Fruit fly (Drosophila melanogaster) whole organism, embryonic: Measurements from ENCODE around the gene CG15356.
A peak's percentile ranks its signal among the peaks of the same experiment; 100 is the strongest.

ENCODE experiments used
- CG10267 ChIP-seq: fragments of 200-800 bp; sonication (Bioruptor generic); optimal IDR thresholded peaks from 2 replicates; lab custom pipeline; 2018; ENCODE audit warnings: missing biosample characterization, mild to moderate bottlenecking, missing genetic modification characterization, moderate library complexity
- CG12769 ChIP-seq: fragments of 200-800 bp; sonication (Bioruptor generic); optimal IDR thresholded peaks from 2 replicates; lab custom pipeline; 2019; ENCODE audit warnings: missing biosample characterization, mild to moderate bottlenecking, missing genetic modification characterization, moderate library complexity
- CG13894 ChIP-seq: fragments of 200-800 bp; sonication (Bioruptor generic); optimal IDR thresholded peaks from 3 replicates; lab custom pipeline; 2018; ENCODE audit warnings: missing biosample characterization, mild to moderate bottlenecking, missing genetic modification characterization, moderate library complexity
- CG14860 ChIP-seq: fragments of 200-800 bp; sonication (Bioruptor generic); IDR thresholded peaks from 3 replicates; pipeline ENCODE4 v1.3.6; 2022; ENCODE audit warnings: missing biosample characterization, missing genetic modification characterization; ENCODE audit not compliant: partially characterized antibody
- CG15073 ChIP-seq: fragments of 200-800 bp; sonication (Bioruptor generic); optimal IDR thresholded peaks from 2 replicates; lab custom pipeline; 2016; ENCODE audit warnings: missing biosample characterization, missing genetic modification characterization
- CG15514 ChIP-seq: fragments of 200-800 bp; sonication (Bioruptor generic); optimal IDR thresholded peaks from 3 replicates; lab custom pipeline; 2017; ENCODE audit warnings: missing biosample characterization, missing genetic modification characterization, mild to moderate bottlenecking, moderate library complexity, missing genetic modification reagents
- CG1603 ChIP-seq: fragments of 200-800 bp; sonication (Bioruptor generic); optimal IDR thresholded peaks from 2 replicates; lab custom pipeline; 2019; ENCODE audit warnings: missing biosample characterization, mild to moderate bottlenecking, missing genetic modification characterization, moderate library complexity
- CG16863 ChIP-seq: fragments of 200-800 bp; sonication (Bioruptor generic); optimal IDR thresholded peaks from 3 replicates; lab custom pipeline; 2016; ENCODE audit warnings: missing biosample characterization, missing genetic modification characterization
- CG17385 ChIP-seq: fragments of 200-800 bp; sonication (Bioruptor generic); optimal IDR thresholded peaks from 3 replicates; lab custom pipeline; 2018; ENCODE audit warnings: missing biosample characterization, mild to moderate bottlenecking, missing genetic modification characterization
- CG17829 ChIP-seq: fragments of 200-800 bp; optimal IDR thresholded peaks from 2 replicates; lab custom pipeline; 2019; ENCODE audit warnings: missing biosample characterization, mild to moderate bottlenecking, missing genetic modification characterization, moderate library complexity
- CG18599 ChIP-seq: fragments of 200-800 bp; sonication (Bioruptor generic); optimal IDR thresholded peaks from 3 replicates; lab custom pipeline; 2017; ENCODE audit warnings: missing biosample characterization, missing genetic modification characterization, mild to moderate bottlenecking, moderate library complexity, missing genetic modification reagents
- CG30020 ChIP-seq: fragments of 200-800 bp; optimal IDR thresholded peaks from 2 replicates; lab custom pipeline; 2019; ENCODE audit warnings: missing biosample characterization, mild to moderate bottlenecking, missing genetic modification characterization, moderate library complexity
- CG3065 ChIP-seq: fragments of 200-800 bp; sonication (Bioruptor generic); optimal IDR thresholded peaks from 2 replicates; lab custom pipeline; 2016; ENCODE audit warnings: missing biosample characterization, missing genetic modification characterization
- CG31388 ChIP-seq: fragments of 200-800 bp; sonication (Bioruptor generic); optimal IDR thresholded peaks from 2 replicates; lab custom pipeline; 2016; ENCODE audit warnings: missing biosample characterization, missing genetic modification characterization
- CG32532 ChIP-seq: fragments of 200-800 bp; sonication (Bioruptor generic); IDR thresholded peaks from 2 replicates; pipeline ENCODE4 v1.3.6; 2022; ENCODE audit warnings: missing biosample characterization, missing genetic modification characterization
- CG33213 ChIP-seq: fragments of 200-800 bp; sonication (Bioruptor generic); optimal IDR thresholded peaks from 3 replicates; lab custom pipeline; 2016; ENCODE audit warnings: missing biosample characterization, missing genetic modification characterization
- CG4282 ChIP-seq: fragments of 200-800 bp; sonication (Bioruptor generic); optimal IDR thresholded peaks from 2 replicates; lab custom pipeline; 2016; ENCODE audit warnings: missing biosample characterization, missing genetic modification characterization
- CG4404 ChIP-seq: fragments of 200-800 bp; sonication (Bioruptor generic); IDR thresholded peaks from 2 replicates; pipeline ENCODE4 v1.3.6; 2022; ENCODE audit warnings: missing biosample characterization, missing genetic modification characterization
- CG5180 ChIP-seq: fragments of 200-800 bp; sonication (Bioruptor generic); optimal IDR thresholded peaks from 3 replicates; lab custom pipeline; 2017; ENCODE audit warnings: missing biosample characterization, missing genetic modification characterization, mild to moderate bottlenecking, moderate library complexity, missing genetic modification reagents
- CG7271 ChIP-seq: fragments of 200-800 bp; sonication (Bioruptor generic); optimal IDR thresholded peaks from 2 replicates; lab custom pipeline; 2018; ENCODE audit warnings: missing biosample characterization, mild to moderate bottlenecking, missing genetic modification characterization, moderate library complexity
- CG7357 ChIP-seq: fragments of 200-800 bp; sonication (Bioruptor generic); IDR thresholded peaks from 3 replicates; pipeline ENCODE4 v1.3.6; 2022; ENCODE audit warnings: missing biosample characterization, missing genetic modification characterization
- CG8924 ChIP-seq: fragments of 200-800 bp; optimal IDR thresholded peaks from 3 replicates; lab custom pipeline; 2019; ENCODE audit warnings: missing biosample characterization, mild to moderate bottlenecking, missing genetic modification characterization, moderate library complexity
- Deaf1 ChIP-seq: fragments of 200-800 bp; optimal IDR thresholded peaks from 3 replicates; lab custom pipeline; 2019; ENCODE audit warnings: missing biosample characterization, mild to moderate bottlenecking, missing genetic modification characterization, moderate library complexity
- Dip3 ChIP-seq: fragments of 200-800 bp; sonication (Bioruptor generic); optimal IDR thresholded peaks from 3 replicates; lab custom pipeline; 2016; ENCODE audit warnings: missing biosample characterization, missing genetic modification characterization
- HLH3B ChIP-seq: fragments of 200-800 bp; sonication (Bioruptor generic); IDR thresholded peaks from 2 replicates; pipeline ENCODE4 v1.3.6; 2022; ENCODE audit warnings: missing biosample characterization, missing genetic modification characterization
- Hey ChIP-seq: fragments of 200-800 bp; sonication (Bioruptor generic); optimal IDR thresholded peaks from 3 replicates; lab custom pipeline; 2018; ENCODE audit warnings: missing biosample characterization, mild to moderate bottlenecking, missing genetic modification characterization
- Mad ChIP-seq: fragments of 200-800 bp; sonication (Bioruptor generic); optimal IDR thresholded peaks from 2 replicates; lab custom pipeline; 2016; ENCODE audit warnings: missing biosample characterization, missing genetic modification characterization
- Ravus ChIP-seq: fragments of 200-800 bp; sonication (Bioruptor generic); IDR thresholded peaks from 2 replicates; pipeline ENCODE4 v1.3.6; 2022; ENCODE audit warnings: missing biosample characterization, missing genetic modification characterization
- al ChIP-seq: fragments of 200-800 bp; sonication (Bioruptor generic); IDR thresholded peaks from 2 replicates; pipeline ENCODE4 v1.3.6; 2022; ENCODE audit warnings: missing biosample characterization, missing genetic modification characterization
- ara ChIP-seq: fragments of 200-800 bp; sonication (Bioruptor generic); IDR thresholded peaks from 2 replicates; pipeline ENCODE4 v1.3.6; 2022; ENCODE audit warnings: missing biosample characterization, missing genetic modification characterization
- ase ChIP-seq: fragments of 200-800 bp; sonication (Bioruptor generic); IDR thresholded peaks from 3 replicates; pipeline ENCODE4 v1.3.6; 2022; ENCODE audit warnings: missing biosample characterization, missing genetic modification characterization
- bbx ChIP-seq: fragments of 200-800 bp; sonication (Bioruptor generic); IDR thresholded peaks from 2 replicates; pipeline ENCODE4 v1.3.6; 2022; ENCODE audit warnings: missing biosample characterization, missing genetic modification characterization; ENCODE audit not compliant: partially characterized antibody
- caup ChIP-seq: fragments of 200-800 bp; sonication (Bioruptor generic); optimal IDR thresholded peaks from 3 replicates; lab custom pipeline; 2017; ENCODE audit warnings: missing biosample characterization, mild to moderate bottlenecking, missing genetic modification characterization, moderate library complexity; ENCODE audit not compliant: severe bottlenecking
- chif ChIP-seq, 2 experiments: fragments of 200-800 bp; sonication (Bioruptor generic); optimal IDR thresholded peaks; 3 replicates each; lab custom pipeline; 2016; ENCODE audit warnings: missing biosample characterization in 2 of 2, missing genetic modification characterization in 2 of 2
- dm ChIP-seq: fragments of 200-800 bp; sonication (Bioruptor generic); optimal IDR thresholded peaks from 3 replicates; lab custom pipeline; 2016; ENCODE audit warnings: missing biosample characterization, missing genetic modification characterization
- dpn ChIP-seq, 2 experiments: fragments of 200-800 bp; sonication (Bioruptor generic); optimal IDR thresholded peaks; 3 replicates each; lab custom pipeline; 2016; ENCODE audit warnings: missing biosample characterization in 2 of 2, missing genetic modification characterization in 2 of 2
- fd64A ChIP-seq: fragments of 200-800 bp; sonication (Bioruptor generic); optimal IDR thresholded peaks from 3 replicates; lab custom pipeline; 2018; ENCODE audit warnings: missing biosample characterization, mild to moderate bottlenecking, missing genetic modification characterization
- gcm ChIP-seq: fragments of 200-800 bp; sonication (Bioruptor generic); optimal IDR thresholded peaks from 2 replicates; lab custom pipeline; 2019; ENCODE audit warnings: missing biosample characterization, mild to moderate bottlenecking, missing genetic modification characterization, moderate library complexity
- grau ChIP-seq: fragments of 200-800 bp; optimal IDR thresholded peaks from 3 replicates; lab custom pipeline; 2019; ENCODE audit warnings: missing biosample characterization, mild to moderate bottlenecking, missing genetic modification characterization, moderate library complexity
- kay ChIP-seq: fragments of 200-800 bp; sonication (Bioruptor generic); optimal IDR thresholded peaks from 2 replicates; lab custom pipeline; 2016; ENCODE audit warnings: missing biosample characterization, missing genetic modification characterization
- lab ChIP-seq: fragments of 200-800 bp; sonication (Bioruptor generic); optimal IDR thresholded peaks from 3 replicates; lab custom pipeline; 2017; ENCODE audit warnings: missing biosample characterization, missing genetic modification characterization, mild to moderate bottlenecking, moderate library complexity, missing genetic modification reagents
- mld ChIP-seq: fragments of 200-800 bp; sonication (Bioruptor generic); IDR thresholded peaks from 3 replicates; pipeline ENCODE4 v1.3.6; 2022; ENCODE audit warnings: missing biosample characterization, missing genetic modification characterization; ENCODE audit not compliant: partially characterized antibody
- phol ChIP-seq: fragments of 200-800 bp; sonication (Bioruptor generic); optimal IDR thresholded peaks from 3 replicates; lab custom pipeline; 2018; ENCODE audit warnings: missing biosample characterization, mild to moderate bottlenecking, missing genetic modification characterization, moderate library complexity
- pros ChIP-seq: fragments of 200-800 bp; sonication (Bioruptor generic); optimal IDR thresholded peaks from 3 replicates; lab custom pipeline; 2019; ENCODE audit warnings: missing biosample characterization, mild to moderate bottlenecking, missing genetic modification characterization, moderate library complexity
- repo ChIP-seq: fragments of 200-800 bp; sonication (Bioruptor generic); optimal IDR thresholded peaks from 2 replicates; lab custom pipeline; 2016; ENCODE audit warnings: missing biosample characterization, missing genetic modification characterization
- row ChIP-seq: fragments of 200-800 bp; sonication (Bioruptor generic); IDR thresholded peaks from 3 replicates; pipeline ENCODE4 v1.3.6; 2022; ENCODE audit warnings: missing biosample characterization, missing genetic modification characterization
- tap ChIP-seq: fragments of 200-800 bp; optimal IDR thresholded peaks from 3 replicates; lab custom pipeline; 2019; ENCODE audit warnings: missing biosample characterization, mild to moderate bottlenecking, missing genetic modification characterization, moderate library complexity
- twi ChIP-seq: fragments of 200-800 bp; optimal IDR thresholded peaks from 2 replicates; lab custom pipeline; 2019; ENCODE audit warnings: missing biosample characterization, mild to moderate bottlenecking, missing genetic modification characterization, moderate library complexity
- zen ChIP-seq: fragments of 200-800 bp; sonication (Bioruptor generic); optimal IDR thresholded peaks from 3 replicates; lab custom pipeline; 2018; ENCODE audit warnings: missing biosample characterization, mild to moderate bottlenecking, missing genetic modification characterization, moderate library complexity
- zen2 ChIP-seq: fragments of 200-800 bp; sonication (Bioruptor generic); IDR thresholded peaks from 3 replicates; pipeline ENCODE4 v1.3.6; 2022; ENCODE audit warnings: missing biosample characterization, missing genetic modification characterization; ENCODE audit not compliant: partially characterized antibody

Gene CG15356

dm6 chr2L:2013836-2014434 is 33.4 kb upstream of the CG15356 start (continued):
- TF ChIP-seq CG3065 (GFP tag; lab: Kevin White, UChicago) (peak; percentile 40), CG7271 (tag; lab: Kevin White, UChicago) (peak; percentile 8), lab (GFP tag; lab: Kevin White, UChicago) (peak; percentile 16), tap (tag; lab: Kevin White, UChicago) (no peak), CG16863 (GFP tag; lab: Kevin White, UChicago) (no peak), zen (peak; percentile 63), grau (peak; percentile 79), zen2 (no peak), al (GFP tag; lab: Robert Waterston, UW) (no peak), kay (GFP tag; lab: Kevin White, UChicago) (no peak), CG18599 (GFP tag; lab: Kevin White, UChicago) (peak; percentile 6), CG31388 (no peak), CG13894 (peak; percentile 21), twi (tag; lab: Kevin White, UChicago) (peak; percentile 88), CG15514 (GFP tag; lab: Kevin White, UChicago) (peak; percentile 4), CG7357 (GFP tag; lab: Robert Waterston, UW) (0 out of 3 replicates have a peak, but pooled peaks have one; percentile 15), CG4404 (no peak), CG30020 (tag; lab: Kevin White, UChicago) (no peak), CG1603 (tag; lab: Kevin White, UChicago) (peak; percentile 5), CG8924 (tag; lab: Kevin White, UChicago) (peak; percentile 15), pros (GFP tag; lab: Kevin White, UChicago) (peak; percentile 51), row (GFP tag; lab: Robert Waterston, UW) (peak; percentile 44; the same call in 2 of the 3 replicates), CG12769 (peak; percentile 27)

- TF ChIP-seq CG5180 (GFP tag; lab: Kevin White, UChicago) (no peak), dm (no peak), CG17385 (GFP tag; lab: Kevin White, UChicago) (no peak), Hey (tag; lab: Kevin White, UChicago) (no peak), Mad (GFP tag; lab: Kevin White, UChicago) (no peak), bbx (GFP tag; lab: Robert Waterston, UW) (peak; percentile 68; the same call in 1 of the 2 replicates), repo (GFP tag; lab: Kevin White, UChicago) (no peak), dpn (GFP tag; optimal IDR thresholded peaks at IDR 0.05; lab: Kevin White, UChicago) (no peak), CG33213 (GFP tag; lab: Kevin White, UChicago) (no peak), chif (GFP tag; optimal IDR thresholded peaks at IDR 0.05; lab: Kevin White, UChicago) (no peak), CG10267 (tag; lab: Kevin White, UChicago) (no peak), Deaf1 (tag; lab: Kevin White, UChicago) (no peak), CG4282 (no peak), fd64A (GFP tag; lab: Kevin White, UChicago) (no peak), CG14860 (0 out of 3 replicates have a peak, but pooled peaks have one; percentile 29), ara (GFP tag; lab: Robert Waterston, UW) (no peak), CG32532 (GFP tag; lab: Robert Waterston, UW) (no peak), gcm (no peak), HLH3B (GFP tag; lab: Robert Waterston, UW) (no peak), CG17829 (tag; lab: Kevin White, UChicago) (no peak), Ravus (GFP tag; lab: Robert Waterston, UW) (no peak), phol (no peak), ase (GFP tag; lab: Robert Waterston, UW) (no peak), CG15073 (no peak), mld (GFP tag; lab: Robert Waterston, UW) (0 out of 3 replicates have a peak, but pooled peaks have one; percentile 66), Dip3 (GFP tag; lab: Kevin White, UChicago) (no peak), caup (GFP tag; lab: Kevin White, UChicago) (no peak)
Observed at dm6 chr2L:2013057-2013456, 32.5 kb upstream of the CG15356 start.
